Fruit fly (Drosophila melanogaster): Measurements from ENCODE around the gene Elp1.
A peak's percentile ranks its signal among the peaks of the same experiment; 100 is the strongest.

Elp1 gene

DNA sequence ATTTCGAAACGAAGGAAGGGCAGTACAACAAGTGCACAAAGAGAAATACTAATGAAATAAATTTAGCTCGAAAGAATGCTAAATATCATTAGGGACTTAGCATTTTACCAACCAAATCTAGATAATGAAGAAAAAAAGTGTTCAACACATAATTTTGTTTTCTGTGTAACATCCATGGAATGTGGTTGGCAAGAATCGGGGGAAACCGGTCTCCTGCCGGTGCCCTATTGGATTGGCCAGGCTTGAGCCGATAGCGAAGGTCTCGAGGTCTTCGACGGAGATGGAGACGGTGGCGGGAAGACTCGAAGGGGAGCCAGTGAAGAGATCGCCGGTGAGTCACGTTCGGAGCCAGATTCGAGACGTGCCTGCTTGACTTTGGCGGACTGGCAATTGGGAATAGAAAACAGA is 7.0 kb downstream of the Elp1 start (continued):
- TF ChIP-seq nerfin-1 (tag; optimal IDR thresholded peaks at IDR 0.05) (no peak), CG17829 (tag; optimal IDR thresholded peaks at IDR 0.05) (peak; percentile 27), CG12155 (GFP tag; optimal IDR thresholded peaks at IDR 0.05) (peak; percentile 26), cad (GFP tag; optimal IDR thresholded peaks at IDR 0.05) (no peak), nerfin-2 (GFP tag; IDR thresholded peaks at IDR 0.05; ENCODE audit: partially characterized antibody) (no peak), Rfx (GFP tag; IDR thresholded peaks at IDR 0.05) (peak; percentile 79), psq (GFP tag; optimal IDR thresholded peaks at IDR 0.05) (no peak), CG17359 (tag; optimal IDR thresholded peaks at IDR 0.05) (peak; percentile 30), Lhr (GFP tag; optimal IDR thresholded peaks at IDR 0.05) (no peak), dm (GFP tag; optimal IDR thresholded peaks at IDR 0.05) (no peak), CkIIα-i1 (GFP tag; IDR thresholded peaks at IDR 0.05) (no peak; the same call in 1 of the 2 replicates), sc (optimal IDR thresholded peaks at IDR 0.05) (no peak), sc (GFP tag; optimal IDR thresholded peaks at IDR 0.05) (no peak), pros (GFP tag; optimal IDR thresholded peaks at IDR 0.05) (peak; percentile 9), z (GFP tag; IDR thresholded peaks at IDR 0.05) (no peak), ewg (GFP tag; optimal IDR thresholded peaks at IDR 0.05) (no peak), so (GFP tag; IDR thresholded peaks at IDR 0.05) (no peak), CG7987 (GFP tag; optimal IDR thresholded peaks at IDR 0.05) (no peak), gce (GFP tag; IDR thresholded peaks at IDR 0.05) (no peak), fd96Cb (tag; optimal IDR thresholded peaks at IDR 0.05) (no peak), Hey (tag; optimal IDR thresholded peaks at IDR 0.05) (no peak), chm (GFP tag; IDR thresholded peaks at IDR 0.05) (no peak), CG8478 (optimal IDR thresholded peaks at IDR 0.05) (no peak), CG15514 (GFP tag; optimal IDR thresholded peaks at IDR 0.05) (peak; percentile 15), CG10431 (GFP tag; optimal IDR thresholded peaks at IDR 0.05) (no peak), CG2199 (GFP tag; IDR thresholded peaks at IDR 0.05) (no peak), dimm (GFP tag; IDR thresholded peaks at IDR 0.05) (no peak), Blimp-1 (GFP tag; optimal IDR thresholded peaks at IDR 0.05) (peak; percentile 46), kni (GFP tag; optimal IDR thresholded peaks at IDR 0.05) (peak; percentile 77), croc (GFP tag; conservative IDR thresholded peaks at IDR 0.05) (no peak), CG16779 (GFP tag; IDR thresholded peaks at IDR 0.05) (no peak), fd64A (GFP tag; optimal IDR thresholded peaks at IDR 0.05) (no peak), BtbVII (GFP tag; optimal IDR thresholded peaks at IDR 0.05) (peak; percentile 21), CG17912 (GFP tag; optimal IDR thresholded peaks at IDR 0.05) (no peak), CG7357 (GFP tag; IDR thresholded peaks at IDR 0.05) (no peak), stc (GFP tag; IDR thresholded peaks at IDR 0.05) (no peak), p53 (GFP tag; optimal IDR thresholded peaks at IDR 0.05) (no peak), CG9932 (GFP tag; IDR thresholded peaks at IDR 0.05) (peak; percentile 82), CG7556 (GFP tag; optimal IDR thresholded peaks at IDR 0.05) (no peak), CG6272 (GFP tag; IDR thresholded peaks at IDR 0.05) (no peak), salm (tag; optimal IDR thresholded peaks at IDR 0.05) (no peak), gsb (GFP tag; IDR thresholded peaks at IDR 0.05) (no peak), dysf (GFP tag; IDR thresholded peaks at IDR 0.05) (peak; percentile 35; the same call in 1 of the 3 replicates), Hr78 (GFP tag; optimal IDR thresholded peaks at IDR 0.05) (peak in 1 of 2 experiments; percentile 10), TFAM (GFP tag; optimal IDR thresholded peaks at IDR 0.05) (no peak), CG2202 (tag; optimal IDR thresholded peaks at IDR 0.05) (no peak), NC2β (GFP tag; optimal IDR thresholded peaks at IDR 0.05) (no peak), ranshi (GFP tag; IDR thresholded peaks at IDR 0.05) (peak; percentile 30; the same call in 1 of the 2 replicates), pan (optimal IDR thresholded peaks at IDR 0.05) (no peak), pan (GFP tag; optimal IDR thresholded peaks at IDR 0.05 in 1 of 2, IDR thresholded peaks at IDR 0.05 in 1 of 2) (no peak), bbx (GFP tag; IDR thresholded peaks at IDR 0.05; ENCODE audit: partially characterized antibody) (no peak), CHES-1-like (GFP tag; optimal IDR thresholded peaks at IDR 0.05) (no peak), CG32772 (GFP tag; IDR thresholded peaks at IDR 0.05) (no peak)
